Fruit fly (Drosophila melanogaster): ENCODE measurements around the gene CG42359.

The CG42359 gene

DNA sequence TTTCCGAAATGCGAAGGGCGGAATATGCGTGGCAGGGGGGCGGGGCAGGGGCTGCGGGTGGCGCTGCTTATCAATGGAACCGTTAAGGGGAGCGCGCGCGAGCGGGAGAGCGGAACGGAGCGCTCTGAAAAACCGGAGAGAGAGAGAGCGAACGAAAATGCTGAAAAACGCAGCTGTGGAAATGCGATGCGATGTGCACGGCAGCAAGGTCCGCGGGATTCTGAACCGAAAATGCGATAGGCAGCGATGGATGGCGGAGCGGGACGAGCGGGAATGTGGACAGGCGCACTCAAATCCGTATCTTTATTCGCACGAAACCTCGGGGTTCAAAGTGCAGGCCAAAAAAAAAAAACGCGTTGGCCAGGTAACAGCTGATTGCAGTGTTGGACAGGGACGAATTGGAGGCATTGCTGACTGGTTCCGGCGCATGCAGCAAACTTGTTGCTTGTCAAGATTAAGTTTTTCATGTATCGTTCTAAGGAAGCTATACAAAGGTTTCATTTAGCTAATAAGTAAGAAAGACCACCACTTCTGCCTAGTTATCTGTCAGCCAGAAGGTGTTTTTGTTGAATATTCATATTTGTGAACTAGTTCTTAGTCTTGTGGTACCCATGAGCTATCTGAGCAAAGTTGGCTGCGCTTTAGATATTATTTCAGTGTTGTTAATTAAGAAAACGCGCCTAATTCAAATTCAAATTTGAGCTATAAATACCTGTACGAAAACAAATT, 14.4 kb downstream of the CG42359 start, which contains the start of gene Ppcs (continued):
- TF ChIP-seq CG5953 (GFP tag; IDR thresholded peaks at IDR 0.05) (no peak), CG7357 (GFP tag; IDR thresholded peaks at IDR 0.05) (no peak), slbo (GFP tag; IDR thresholded peaks at IDR 0.05) (peak; percentile 51; the same call in 1 of the 2 replicates), sens-2 (GFP tag; IDR thresholded peaks at IDR 0.05) (no peak), bab2 (GFP tag; optimal IDR thresholded peaks at IDR 0.05) (peak; percentile 48), CG13424 (tag; optimal IDR thresholded peaks at IDR 0.05) (peak; percentile 50), vvl (GFP tag; IDR thresholded peaks at IDR 0.05) (peak; percentile 22), Oaz (GFP tag; IDR thresholded peaks at IDR 0.05) (no peak), Dbx (GFP tag; IDR thresholded peaks at IDR 0.05) (peak; percentile 54; the same call in 2 of the 3 replicates), CG13287 (GFP tag; IDR thresholded peaks at IDR 0.05; ENCODE audit: partially characterized antibody) (peak; percentile 63), CG17361 (GFP tag; IDR thresholded peaks at IDR 0.05) (peak; percentile 81), CG14860 (GFP tag; IDR thresholded peaks at IDR 0.05; ENCODE audit: partially characterized antibody) (no peak), fd102C (GFP tag; optimal IDR thresholded peaks at IDR 0.05) (no peak), onecut (GFP tag; IDR thresholded peaks at IDR 0.05) (peak; percentile 49; the same call in 1 of the 2 replicates), CG1792 (GFP tag; optimal IDR thresholded peaks at IDR 0.05) (peak; percentile 34), lbe (GFP tag; optimal IDR thresholded peaks at IDR 0.05) (peak; percentile 42), CG12744 (GFP tag; optimal IDR thresholded peaks at IDR 0.05) (no peak), croc (GFP tag; conservative IDR thresholded peaks at IDR 0.05) (peak; percentile 13; the same call in 1 of the 3 replicates), tup (GFP tag; optimal IDR thresholded peaks at IDR 0.05) (no peak), klu (GFP tag; IDR thresholded peaks at IDR 0.05) (peak; percentile 45; the same call in 1 of the 2 replicates), CG15479 (GFP tag; optimal IDR thresholded peaks at IDR 0.05) (no peak), CG2116 (GFP tag; optimal IDR thresholded peaks at IDR 0.05) (peak; percentile 69), B-H2 (GFP tag; optimal IDR thresholded peaks at IDR 0.05) (peak; percentile 70), CG3065 (GFP tag; optimal IDR thresholded peaks at IDR 0.05) (no peak), crol (GFP tag; IDR thresholded peaks at IDR 0.05) (peak; percentile 100), sisA (GFP tag; IDR thresholded peaks at IDR 0.05) (peak; percentile 13; the same call in 1 of the 2 replicates), CG9727 (GFP tag; optimal IDR thresholded peaks at IDR 0.05) (peak; percentile 69), CG8089 (GFP tag; optimal IDR thresholded peaks at IDR 0.05) (peak; percentile 50), nerfin-1 (tag; optimal IDR thresholded peaks at IDR 0.05) (peak; percentile 62), CG17802 (tag; optimal IDR thresholded peaks at IDR 0.05) (peak; percentile 36), rib (GFP tag; IDR thresholded peaks at IDR 0.05) (peak; percentile 64; the same call in 1 of the 2 replicates), MESR4 (GFP tag; optimal IDR thresholded peaks at IDR 0.05) (peak; percentile 61), CG12942 (GFP tag; optimal IDR thresholded peaks at IDR 0.05) (peak; percentile 49), Sox102F (GFP tag; optimal IDR thresholded peaks at IDR 0.05) (peak; percentile 12), CG17359 (tag; optimal IDR thresholded peaks at IDR 0.05) (peak; percentile 32), Antp (GFP tag; optimal IDR thresholded peaks at IDR 0.05) (peak; percentile 50), CG3847 (GFP tag; IDR thresholded peaks at IDR 0.05) (peak; percentile 71), wek (GFP tag; optimal IDR thresholded peaks at IDR 0.05) (peak; percentile 18), CG8765 (GFP tag; IDR thresholded peaks at IDR 0.05) (no peak), CG9797 (GFP tag; optimal IDR thresholded peaks at IDR 0.05) (peak; percentile 25), CG2129 (GFP tag; IDR thresholded peaks at IDR 0.05; ENCODE audit: partially characterized antibody) (no peak), Fer3 (tag; optimal IDR thresholded peaks at IDR 0.05) (peak; percentile 55), CG13296 (GFP tag; optimal IDR thresholded peaks at IDR 0.05) (peak; percentile 73), Doc2 (GFP tag; IDR thresholded peaks at IDR 0.05) (no peak), CG1603 (tag; optimal IDR thresholded peaks at IDR 0.05) (peak; percentile 41), CG30403 (GFP tag; optimal IDR thresholded peaks at IDR 0.05) (peak; percentile 75), CG10321 (GFP tag; IDR thresholded peaks at IDR 0.05) (no peak), cato (GFP tag; optimal IDR thresholded peaks at IDR 0.05; ENCODE audit: borderline replicate concordance) (peak; percentile 39), ci (GFP tag; IDR thresholded peaks at IDR 0.05) (peak; percentile 60; the same call in 2 of the 3 replicates)
